Worm (Caenorhabditis elegans) whole organism, L4/young adult: ENCODE measurements around the gene str-134.

Experiments used
- W03F9.2 ChIP-seq: fragments of 150-350 bp; optimal IDR thresholded peaks from 2 replicates; lab custom pipeline; 2014; ENCODE audit warnings: missing biosample characterization, missing genetic modification characterization
- dao-5 ChIP-seq: sonication (generic microtip); optimal IDR thresholded peaks from 2 replicates; lab custom pipeline; 2016; ENCODE audit warnings: missing genotype, missing genetic modification characterization, moderate library complexity, missing compliant biosample characterization
- him-1 ChIP-seq: sonication (generic microtip); optimal IDR thresholded peaks from 2 replicates; lab custom pipeline; 2016; ENCODE audit warnings: missing genotype, missing genetic modification reagents, missing genetic modification characterization, missing compliant biosample characterization

str-134 gene

ce11 chrV:782432-782831 is 39.0 kb downstream of the str-134 start, which contains the start of gene srab-16:
srab-16 (plus strand) TSS chrV:782732.
- no peak for TF ChIP-seq dao-5
- no peak for TF ChIP-seq W03F9.2 (tag; lab: Kevin White, UChicago)
- no peak for TF ChIP-seq him-1

DNA sequence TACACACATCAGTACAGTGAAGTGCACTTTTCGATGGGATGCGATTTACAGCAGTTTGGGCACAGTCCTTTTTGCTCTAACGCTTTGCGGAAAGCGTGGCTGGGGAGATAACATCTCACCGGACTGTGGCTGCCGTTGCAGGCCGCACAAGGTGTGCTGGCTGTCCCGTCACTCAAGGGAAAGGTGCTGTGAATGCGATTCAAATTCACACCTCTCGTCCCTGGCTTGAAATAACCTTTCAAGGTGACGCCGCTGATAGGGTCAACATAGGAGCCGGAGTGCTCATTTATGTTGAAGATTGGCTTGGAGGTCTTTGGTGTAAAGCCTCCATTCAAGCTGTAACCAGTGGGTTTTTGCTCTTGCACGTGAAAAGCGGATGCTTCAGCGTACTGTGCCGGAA is 50.6 kb downstream of the str-134 start:
- TF ChIP-seq W03F9.2 (tag; lab: Kevin White, UChicago), result no peak
